Fruit fly (Drosophila melanogaster) whole organism, wandering third instar larva: ENCODE data around the gene beat-VII.

ENCODE experiments used
- Vsx2 ChIP-seq: fragments of 200-300, 225-300 bp; sonication (Bioruptor generic); optimal IDR thresholded peaks from 2 replicates; lab custom pipeline; 2018; ENCODE audit warnings: missing biosample characterization, missing genetic modification characterization; ENCODE audit not compliant: partially characterized antibody
- pan ChIP-seq: fragments of >200 bp; optimal IDR thresholded peaks from 2 replicates; lab custom pipeline; 2017
- psq ChIP-seq: fragments of 200-800 bp; sonication (Bioruptor generic); optimal IDR thresholded peaks from 3 replicates; lab custom pipeline; 2017; ENCODE audit warnings: missing biosample characterization, mild to moderate bottlenecking, missing genetic modification characterization, moderate library complexity
- usp ChIP-seq: fragments of >200 bp; optimal IDR thresholded peaks from 2 replicates; lab custom pipeline; 2017; ENCODE audit warnings: missing biosample characterization, missing genetic modification characterization

DNA sequence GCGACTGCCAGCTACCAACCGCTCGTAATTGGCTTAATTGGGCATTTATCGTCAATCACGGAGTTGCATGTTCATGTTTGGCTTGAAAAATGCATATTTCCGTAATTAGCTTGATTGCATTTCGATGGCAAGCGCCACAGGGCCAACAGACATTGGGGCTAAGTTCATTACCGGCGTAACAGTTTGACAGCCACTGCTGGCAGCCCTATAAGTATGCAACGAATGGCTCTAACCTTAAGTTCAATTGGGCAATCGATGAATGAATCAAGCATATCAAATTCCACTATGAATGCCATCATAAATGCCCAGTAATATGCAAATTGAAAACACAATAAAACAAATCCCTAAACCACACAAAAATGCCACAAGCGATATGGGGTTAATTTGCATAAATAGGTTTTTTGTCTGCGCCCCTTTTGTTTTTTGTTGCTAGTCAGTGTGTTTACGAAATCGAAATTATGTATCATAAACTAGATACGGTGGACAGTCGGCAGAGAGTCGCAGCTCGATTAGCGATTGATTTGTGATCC is 26.3 kb downstream of the beat-VII start:
- no peak for TF ChIP-seq Vsx2
- TF ChIP-seq usp (GFP tag; lab: Kevin White, UChicago): no peak
- TF ChIP-seq pan (lab: Kevin White, UChicago): no peak
- TF ChIP-seq psq (GFP tag; lab: Kevin White, UChicago): no peak
